Fruit fly (Drosophila melanogaster): Measurements from ENCODE around the gene ND-15.

Gene ND-15

DNA sequence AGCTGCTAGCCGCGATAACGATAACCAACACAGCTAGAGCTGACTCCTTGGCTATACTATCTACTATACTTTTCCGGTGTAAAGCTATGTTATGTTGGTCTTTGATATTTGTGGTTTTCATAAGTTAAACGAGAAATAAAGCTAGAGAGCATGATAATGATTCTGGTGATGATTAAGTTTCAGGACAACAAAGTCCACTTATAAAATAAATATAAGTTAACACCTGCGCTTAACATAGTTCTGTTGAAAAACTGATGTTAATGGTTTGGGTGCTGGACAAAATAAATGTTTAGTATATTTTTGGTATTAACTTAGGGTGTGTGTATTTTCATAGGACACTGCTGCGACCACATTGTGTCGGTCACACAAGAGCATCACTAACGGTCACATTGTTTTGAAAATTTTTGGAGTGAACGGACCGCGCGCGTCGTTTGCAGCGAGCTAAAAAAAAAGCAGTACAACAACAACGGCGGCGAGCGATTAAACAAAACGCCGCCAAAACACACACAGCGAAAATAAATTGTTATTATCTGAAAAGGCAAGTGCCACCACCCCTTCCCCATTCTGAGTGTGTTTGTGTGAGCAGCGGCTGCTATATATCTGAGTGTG lies 44.2 kb downstream of the ND-15 start, which contains the start of the genes CG33635 and spen (continued):
- TF ChIP-seq CG7987 (GFP tag; optimal IDR thresholded peaks at IDR 0.05) (peak; percentile 58), so (GFP tag; IDR thresholded peaks at IDR 0.05) (no peak), CG1603 (tag; optimal IDR thresholded peaks at IDR 0.05) (peak; percentile 63), CG17359 (tag; optimal IDR thresholded peaks at IDR 0.05) (peak; percentile 44), CG9727 (GFP tag; optimal IDR thresholded peaks at IDR 0.05) (peak; percentile 5), CG9797 (GFP tag; optimal IDR thresholded peaks at IDR 0.05) (peak; percentile 96), MESR4 (GFP tag; optimal IDR thresholded peaks at IDR 0.05) (peak; percentile 26), CG8089 (GFP tag; optimal IDR thresholded peaks at IDR 0.05) (no peak), Drgx (GFP tag; IDR thresholded peaks at IDR 0.05) (no peak), CG31365 (tag; optimal IDR thresholded peaks at IDR 0.05) (peak; percentile 18), trem (tag; optimal IDR thresholded peaks at IDR 0.05) (peak; percentile 82), CG1602 (GFP tag; optimal IDR thresholded peaks at IDR 0.05) (no peak), crp (GFP tag; optimal IDR thresholded peaks at IDR 0.05) (peak in 1 of 2 experiments; percentile 39), BEAF-32 (GFP tag; optimal IDR thresholded peaks at IDR 0.05) (peak; percentile 54), CG13624 (GFP tag; optimal IDR thresholded peaks at IDR 0.05) (peak; percentile 17), NC2β (GFP tag; optimal IDR thresholded peaks at IDR 0.05) (peak; percentile 37), CG13424 (tag; optimal IDR thresholded peaks at IDR 0.05) (peak; percentile 9), gce (GFP tag; IDR thresholded peaks at IDR 0.05) (no peak), CG10654 (GFP tag; optimal IDR thresholded peaks at IDR 0.05) (no peak), row (GFP tag; IDR thresholded peaks at IDR 0.05) (no peak), CG10209 (GFP tag; optimal IDR thresholded peaks at IDR 0.05) (peak; percentile 21), gsb-n (tag; optimal IDR thresholded peaks at IDR 0.05) (peak; percentile 16), Nf-YC (tag; optimal IDR thresholded peaks at IDR 0.05) (peak; percentile 45), scrt (GFP tag; optimal IDR thresholded peaks at IDR 0.05) (peak; percentile 16), sqz (GFP tag; optimal IDR thresholded peaks at IDR 0.05) (peak; percentile 95), zfh2 (GFP tag; optimal IDR thresholded peaks at IDR 0.05) (no peak), en (GFP tag; optimal IDR thresholded peaks at IDR 0.05) (no peak), ham (GFP tag; IDR thresholded peaks at IDR 0.05) (no peak), nmo (GFP tag; optimal IDR thresholded peaks at IDR 0.05) (peak; percentile 63), Sin3A (optimal IDR thresholded peaks at IDR 0.05) (peak; percentile 29), shn (GFP tag; optimal IDR thresholded peaks at IDR 0.05) (peak; percentile 11), CG7963 (GFP tag; IDR thresholded peaks at IDR 0.05; ENCODE audit: partially characterized antibody) (no peak), her (GFP tag; optimal IDR thresholded peaks at IDR 0.05) (peak; percentile 53), Tbp (GFP tag; optimal IDR thresholded peaks at IDR 0.05) (no peak), CG9215 (GFP tag; IDR thresholded peaks at IDR 0.05) (no peak), HmgD (GFP tag; optimal IDR thresholded peaks at IDR 0.05) (peak; percentile 47), CG10147 (GFP tag; optimal IDR thresholded peaks at IDR 0.05) (peak; percentile 65), tin (GFP tag; optimal IDR thresholded peaks at IDR 0.05) (no peak), CG11504 (tag; optimal IDR thresholded peaks at IDR 0.05) (peak; percentile 62), Ravus (GFP tag; IDR thresholded peaks at IDR 0.05) (no peak), CG2116 (GFP tag; optimal IDR thresholded peaks at IDR 0.05) (peak; percentile 63), Dref (GFP tag; IDR thresholded peaks at IDR 0.05) (no peak), Hr78 (GFP tag; optimal IDR thresholded peaks at IDR 0.05) (no peak), Ets97D (GFP tag; optimal IDR thresholded peaks at IDR 0.05) (peak; percentile 72), Deaf1 (tag; optimal IDR thresholded peaks at IDR 0.05) (peak; percentile 11), CG13894 (tag; optimal IDR thresholded peaks at IDR 0.05) (peak; percentile 74)
